Worm (Caenorhabditis elegans): ENCODE data around the gene str-160.
"Not testable (repeated sequence)": the region's sequence is repeated elsewhere in the genome, so short reads cannot be mapped to it uniquely, and the experiment has no call there.

ce11 chrV:1693876-1694275 lies 40.8 kb upstream of the str-160 start, which contains the start of gene Y46H3C.7:
- not testable (repeated sequence) for TF ChIP-seq elt-2 (tag; optimal IDR thresholded peaks at IDR 0.05); zag-1 (tag; optimal IDR thresholded peaks at IDR 0.05); nhr-76 (tag; optimal IDR thresholded peaks at IDR 0.05); nhr-237 (tag; optimal IDR thresholded peaks at IDR 0.05); unc-62 (GFP tag; optimal IDR thresholded peaks at IDR 0.05); ceh-28 (tag; optimal IDR thresholded peaks at IDR 0.05); nhr-12 (tag; optimal IDR thresholded peaks at IDR 0.05); mdl-1 (tag; optimal IDR thresholded peaks at IDR 0.05); fkh-10 (GFP tag; optimal IDR thresholded peaks at IDR 0.05); unc-39 (tag; optimal IDR thresholded peaks at IDR 0.05)
